Worm (Caenorhabditis elegans) whole organism, L4/young adult: ENCODE measurements around the gene sql-1.

ENCODE experiments used
- W03F9.2 ChIP-seq: fragments of 150-350 bp; optimal IDR thresholded peaks from 2 replicates; lab custom pipeline; 2014; ENCODE audit warnings: missing biosample characterization, missing genetic modification characterization
- dao-5 ChIP-seq: sonication (generic microtip); optimal IDR thresholded peaks from 2 replicates; lab custom pipeline; 2016; ENCODE audit warnings: missing genotype, missing genetic modification characterization, moderate library complexity, missing compliant biosample characterization
- him-1 ChIP-seq: sonication (generic microtip); optimal IDR thresholded peaks from 2 replicates; lab custom pipeline; 2016; ENCODE audit warnings: missing genotype, missing genetic modification reagents, missing genetic modification characterization, missing compliant biosample characterization

The sql-1 gene

DNA sequence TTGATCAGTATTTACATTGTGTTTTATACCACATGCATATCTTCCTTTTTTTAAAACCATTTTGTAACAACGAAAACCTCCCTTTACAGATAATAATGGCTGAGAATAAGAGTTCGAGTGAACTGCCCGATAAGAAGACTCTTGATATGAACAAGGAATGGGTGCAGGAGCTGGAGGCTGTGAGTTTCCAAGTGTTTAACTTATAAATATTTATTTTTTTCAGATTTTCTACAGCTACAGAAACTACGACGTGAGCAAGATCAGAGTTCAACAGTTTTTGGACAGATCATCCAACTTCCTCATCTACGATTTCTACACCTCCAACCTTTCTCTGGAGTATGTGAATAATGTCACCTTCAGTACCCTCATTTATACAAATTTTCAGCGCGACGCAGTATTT is 2.9 kb upstream of the sql-1 start, which contains the start of gene herd-1:
herd-1 (plus strand) TSS at position 90 of the 400 bp plus-strand sequence.
- TF ChIP-seq him-1 (no peak), dao-5 (tag; lab: Kevin White, UChicago) (no peak), W03F9.2 (tag; lab: Kevin White, UChicago) (no peak)

DNA sequence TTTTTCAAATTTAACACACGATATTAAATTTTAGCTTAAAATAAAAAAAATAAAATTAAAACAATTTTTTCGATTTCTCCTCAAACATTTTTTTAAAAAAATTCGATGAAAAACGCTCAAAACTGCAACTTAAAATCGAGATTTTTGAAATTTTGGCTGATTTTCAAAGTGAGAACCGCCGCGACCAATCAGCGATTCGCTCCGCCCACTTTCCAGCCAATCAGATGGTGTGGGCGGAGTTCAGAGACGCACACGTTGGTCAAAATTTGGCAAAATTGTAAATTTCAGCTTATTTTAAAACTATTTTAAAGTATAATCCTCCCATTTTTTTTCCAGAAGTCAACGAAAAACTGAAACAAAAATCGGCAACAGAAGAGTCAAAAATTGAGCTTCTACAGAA is 11.1 kb downstream of the sql-1 start:
- TF ChIP-seq W03F9.2 (tag; lab: Kevin White, UChicago) (no peak), him-1 (no peak), dao-5 (tag; lab: Kevin White, UChicago) (no peak)

DNA sequence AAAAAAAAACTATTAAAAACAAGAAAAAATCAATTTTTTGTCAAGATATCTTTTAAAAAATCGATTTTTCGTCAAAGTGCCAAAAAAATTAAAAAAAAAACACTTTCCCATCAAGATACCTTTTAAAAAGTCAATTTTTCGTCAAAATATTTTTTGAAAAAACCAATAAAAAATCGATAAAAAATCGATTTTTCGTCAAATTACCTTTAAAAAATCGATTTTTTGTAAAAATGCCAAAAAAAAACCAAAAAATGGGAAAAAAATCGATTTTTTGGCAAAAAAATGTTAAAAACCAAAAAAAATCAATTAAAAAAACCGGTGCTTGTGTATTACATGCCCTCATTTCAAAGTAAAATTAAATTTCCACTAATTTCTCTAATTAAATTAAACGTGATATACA is 18.3 kb downstream of the sql-1 start:
- no peak for TF ChIP-seq dao-5 (tag; lab: Kevin White, UChicago)

DNA sequence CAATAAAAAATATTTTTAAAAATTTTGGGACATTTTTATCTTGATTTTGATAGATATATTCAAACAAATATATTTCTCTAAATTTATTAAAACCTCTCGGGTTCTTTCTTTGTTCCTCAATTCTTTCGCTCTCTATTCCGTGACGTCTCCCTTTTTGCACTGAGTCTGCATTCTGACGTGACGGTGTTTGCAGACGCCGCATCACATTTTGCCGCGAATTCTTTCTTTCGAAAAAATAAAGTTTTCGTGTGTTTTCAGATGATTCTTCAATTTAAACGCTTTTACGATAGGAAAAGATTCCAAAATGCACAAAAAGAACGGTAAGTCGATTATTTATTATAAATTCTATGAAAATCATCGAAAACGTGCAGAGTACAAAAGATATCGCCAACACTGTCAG is 28.7 kb downstream of the sql-1 start:
- TF ChIP-seq him-1 (no peak), dao-5 (tag; lab: Kevin White, UChicago) (no peak), W03F9.2 (tag; lab: Kevin White, UChicago) (no peak)

DNA sequence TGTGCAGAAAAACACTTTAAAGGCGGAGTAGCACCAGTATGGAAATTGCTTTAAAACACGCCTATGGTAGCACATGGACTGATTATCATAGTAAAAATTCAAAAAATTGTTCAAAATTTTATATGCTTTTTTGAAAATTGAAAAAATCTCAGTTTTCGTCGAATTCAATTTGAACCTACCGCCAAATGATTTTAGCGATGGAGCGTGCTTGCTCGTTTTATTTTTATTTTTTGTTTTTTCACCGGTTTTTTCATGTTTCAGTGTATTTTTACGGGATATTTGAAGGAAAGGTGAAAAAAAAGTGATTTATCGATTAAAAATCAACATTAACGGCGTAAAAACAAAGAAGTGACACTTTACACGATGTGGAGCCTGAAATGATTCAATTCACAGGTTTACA is 34.5 kb downstream of the sql-1 start:
- no peak for TF ChIP-seq W03F9.2 (tag; lab: Kevin White, UChicago)
- no peak for TF ChIP-seq dao-5 (tag; lab: Kevin White, UChicago)

DNA sequence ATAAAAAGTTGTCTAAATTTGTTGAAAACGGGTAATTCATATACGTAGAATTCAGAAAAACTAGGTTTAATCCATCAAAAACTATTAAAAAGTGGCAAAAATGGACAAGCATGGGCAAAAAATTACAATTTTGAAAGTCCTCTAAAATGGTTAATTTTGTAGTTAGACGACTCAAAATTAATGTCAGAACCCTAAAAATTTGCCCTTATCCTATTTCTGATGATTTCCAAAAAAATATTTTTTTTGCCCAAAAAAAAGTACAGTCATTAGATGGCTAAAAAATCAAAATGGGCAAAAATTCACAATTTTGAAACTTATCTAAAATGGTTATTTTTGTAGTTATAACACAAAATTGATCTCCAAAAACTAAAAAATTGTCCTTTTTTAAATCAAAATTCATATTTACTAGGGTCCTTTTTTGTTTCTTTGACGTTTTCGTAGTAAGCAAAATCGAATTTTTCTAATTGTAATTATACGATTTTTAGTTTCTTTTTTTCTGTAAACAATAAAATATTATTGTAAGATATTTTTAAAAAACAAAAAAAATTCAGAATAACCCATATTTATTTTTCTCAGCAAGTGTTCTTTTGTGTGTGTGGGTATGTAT is 38.0 kb downstream of the sql-1 start:
- TF ChIP-seq dao-5 (tag; lab: Kevin White, UChicago) (no peak), W03F9.2 (tag; lab: Kevin White, UChicago) (no peak), him-1 (no peak)

DNA sequence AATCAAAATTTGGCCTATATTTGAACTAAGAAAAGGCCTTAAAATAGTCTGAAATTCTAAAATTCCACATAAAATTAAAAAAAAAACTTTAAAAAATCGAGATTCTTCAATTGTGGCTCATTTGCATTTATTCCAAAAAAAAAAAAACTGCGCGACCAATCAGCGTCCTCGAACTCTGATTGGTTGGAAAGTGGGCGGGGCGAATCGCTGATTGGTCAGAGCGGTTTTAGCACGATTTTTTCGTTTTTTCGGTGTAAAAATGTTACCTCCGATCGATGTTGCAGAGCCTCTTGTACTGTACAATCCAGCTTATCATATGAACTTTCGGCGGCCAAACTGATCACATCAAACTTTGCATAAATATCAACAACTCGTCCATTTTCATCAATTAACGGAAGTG is 41.1 kb downstream of the sql-1 start:
- TF ChIP-seq W03F9.2 (tag; lab: Kevin White, UChicago): no peak
- TF ChIP-seq him-1: no peak
- TF ChIP-seq dao-5 (tag; lab: Kevin White, UChicago): no peak

DNA sequence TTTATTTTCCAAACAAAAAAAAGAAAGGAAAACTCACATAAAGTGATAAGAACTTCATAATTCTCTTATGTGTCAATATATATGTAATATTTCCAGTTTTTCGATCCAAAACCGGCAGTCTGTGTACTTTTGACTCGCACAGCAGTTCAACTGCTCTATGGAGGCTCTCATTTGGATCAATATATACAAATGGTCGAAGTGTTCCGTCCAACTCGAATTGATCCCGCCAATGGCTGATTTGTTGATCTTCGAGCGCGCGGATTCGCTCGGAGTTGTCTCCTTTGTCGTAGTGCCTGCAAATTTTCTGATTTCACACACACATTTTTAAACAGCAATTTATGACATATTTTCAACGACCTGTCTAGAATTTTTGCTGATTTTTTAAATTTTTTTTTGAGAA is 43.3 kb downstream of the sql-1 start:
- TF ChIP-seq dao-5 (tag; lab: Kevin White, UChicago): no peak
- no peak for TF ChIP-seq him-1
- no peak for TF ChIP-seq W03F9.2 (tag; lab: Kevin White, UChicago)

DNA sequence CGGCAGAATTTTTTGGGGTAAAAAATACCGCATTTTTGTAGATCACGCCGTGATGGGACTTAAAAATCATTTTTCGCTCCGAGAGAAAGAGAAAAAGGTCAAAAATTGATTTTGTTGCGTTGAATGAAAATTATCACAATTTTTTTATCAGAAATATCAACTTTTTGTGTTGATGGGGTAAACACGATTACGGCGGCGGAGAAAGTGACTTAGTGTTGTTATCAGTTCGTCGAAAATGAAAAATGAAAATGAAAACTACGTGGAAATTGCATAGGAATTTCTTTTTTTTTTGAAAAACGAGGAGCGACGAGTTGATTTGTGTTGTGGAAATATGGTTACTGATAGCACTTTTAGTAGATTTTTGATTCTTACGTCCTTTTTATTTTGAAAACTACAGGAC is 49.1 kb downstream of the sql-1 start:
- TF ChIP-seq W03F9.2 (tag; lab: Kevin White, UChicago) (no peak), dao-5 (tag; lab: Kevin White, UChicago) (no peak), him-1 (no peak)

DNA sequence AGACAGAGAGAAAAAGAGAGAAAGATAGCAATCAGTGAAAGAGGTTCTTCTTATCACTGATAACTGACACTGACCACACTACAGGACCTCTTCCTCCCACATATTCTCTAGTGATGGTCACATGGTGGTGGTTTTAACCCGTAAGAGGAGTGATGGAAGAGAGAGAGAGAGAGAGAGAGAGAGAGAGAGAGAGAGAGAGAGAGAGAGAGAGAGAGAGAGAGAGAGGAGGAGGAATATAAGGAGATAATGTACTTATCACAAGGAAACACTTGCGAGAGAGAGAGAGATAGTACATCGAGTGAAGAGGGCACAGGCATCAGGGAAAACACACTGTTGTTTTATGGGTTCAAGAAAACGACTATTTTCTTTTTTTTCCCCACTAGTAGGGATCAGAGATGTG is 50.3 kb downstream of the sql-1 start:
- no peak for TF ChIP-seq dao-5 (tag; lab: Kevin White, UChicago)
- peak; percentile 13 for TF ChIP-seq W03F9.2 (tag; lab: Kevin White, UChicago)
- no peak for TF ChIP-seq him-1

DNA sequence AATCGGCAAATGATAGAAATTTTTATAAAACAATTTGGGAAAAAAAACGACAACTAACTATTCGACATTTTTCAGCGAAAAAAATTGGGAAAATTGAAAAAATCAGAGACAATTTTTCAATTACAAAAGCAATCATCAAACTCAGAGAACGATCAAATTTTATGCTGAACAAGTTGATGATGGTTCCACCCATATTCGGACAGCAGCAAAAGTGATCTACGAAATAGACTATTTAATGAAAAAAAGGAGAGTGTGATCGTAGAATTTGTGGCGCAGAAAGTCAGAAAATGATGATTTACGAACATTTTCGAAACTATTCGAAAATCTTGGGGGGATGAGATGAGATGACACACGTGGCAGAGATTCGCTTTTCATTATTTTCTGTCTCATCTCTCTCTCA is 51.9 kb downstream of the sql-1 start:
- TF ChIP-seq him-1: no peak
- TF ChIP-seq dao-5 (tag; lab: Kevin White, UChicago): no peak
- no peak for TF ChIP-seq W03F9.2 (tag; lab: Kevin White, UChicago)

DNA sequence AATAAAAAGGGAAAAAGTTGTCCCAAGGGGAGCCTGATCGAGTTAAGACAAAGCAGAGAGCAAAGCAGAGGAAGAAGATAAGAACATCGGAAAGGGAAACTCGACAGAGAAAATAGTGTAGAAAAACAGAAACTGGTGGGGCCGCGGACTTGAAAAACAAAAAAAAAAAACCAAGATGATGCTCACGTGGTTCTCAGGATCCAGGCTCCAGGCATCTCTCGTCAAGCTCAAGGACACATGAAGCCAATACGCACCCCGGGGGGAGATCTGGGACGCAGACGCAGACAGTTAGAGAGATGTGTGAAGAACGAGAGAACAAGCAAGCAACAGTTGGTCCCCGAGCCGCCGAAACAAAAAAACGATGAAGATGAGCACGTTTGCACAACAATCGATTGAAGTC is 56.7 kb downstream of the sql-1 start:
- TF ChIP-seq him-1: peak; percentile 18
- no peak for TF ChIP-seq W03F9.2 (tag; lab: Kevin White, UChicago)

DNA sequence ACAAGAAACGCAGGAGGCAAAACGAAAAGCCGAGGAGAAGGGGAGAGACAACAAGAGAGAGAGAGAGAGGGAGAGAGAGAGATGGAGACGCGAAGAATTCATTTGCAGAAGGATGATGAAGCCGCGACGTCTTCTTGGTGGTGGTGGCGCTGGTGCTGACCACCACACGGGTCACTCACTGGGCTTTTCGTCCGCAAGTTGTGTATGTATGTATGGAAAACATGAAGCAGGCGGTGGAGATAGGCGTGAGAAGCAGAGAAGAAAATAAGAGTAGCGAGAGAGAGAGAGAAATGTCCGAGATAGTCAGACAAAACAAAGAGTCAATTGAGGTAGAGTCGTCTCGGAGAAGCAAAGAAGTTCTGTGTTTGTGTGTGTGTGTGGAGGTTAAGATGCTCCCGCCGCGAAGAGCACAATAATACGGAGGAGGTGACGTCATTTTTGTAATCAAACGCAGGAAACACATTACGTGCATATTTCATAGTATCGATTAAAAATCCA is 58.8 kb downstream of the sql-1 start:
- TF ChIP-seq W03F9.2 (tag; lab: Kevin White, UChicago): peak; percentile 30
- TF ChIP-seq him-1: peak; percentile 46
- no peak for TF ChIP-seq dao-5 (tag; lab: Kevin White, UChicago)

DNA sequence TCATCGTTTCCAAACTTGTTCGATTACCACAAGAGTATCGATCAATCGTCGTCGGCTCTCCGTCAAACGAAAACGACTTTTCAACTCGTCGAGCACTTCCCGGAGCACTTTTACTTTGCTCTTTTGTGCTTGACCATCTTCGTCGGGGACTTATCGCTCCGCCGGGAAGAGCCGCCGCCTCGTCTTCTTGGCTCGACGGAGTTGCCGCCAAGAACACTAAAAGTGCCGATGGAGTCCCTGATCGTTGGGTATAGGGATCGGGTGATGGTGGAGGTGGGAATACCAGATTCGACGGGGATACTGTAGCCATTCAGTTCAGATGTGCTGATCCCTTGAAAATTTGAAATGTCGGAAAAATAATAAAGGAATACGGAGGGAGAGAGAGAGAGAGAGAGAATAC is 63.4 kb downstream of the sql-1 start:
- TF ChIP-seq dao-5 (tag; lab: Kevin White, UChicago): no peak
- TF ChIP-seq him-1: no peak
- no peak for TF ChIP-seq W03F9.2 (tag; lab: Kevin White, UChicago)

DNA sequence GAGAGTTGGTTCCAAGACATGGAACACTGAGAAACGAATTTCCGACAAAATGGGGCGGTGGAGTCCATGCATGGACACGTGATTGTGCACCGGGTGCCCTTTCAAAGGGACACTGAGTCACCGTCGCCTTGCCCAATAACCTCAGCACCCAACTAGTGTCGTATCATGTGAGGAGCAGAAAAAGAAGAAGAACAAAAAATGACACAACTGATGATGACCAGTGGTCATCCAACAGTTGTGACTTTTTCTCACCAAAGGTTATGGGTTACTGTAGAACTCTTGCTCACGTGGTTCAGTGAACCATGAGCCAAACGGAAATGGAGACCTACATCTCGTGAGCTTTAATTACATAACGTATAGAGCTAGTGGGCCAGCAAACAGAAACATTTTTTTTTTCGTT is 66.4 kb downstream of the sql-1 start:
- no peak for TF ChIP-seq dao-5 (tag; lab: Kevin White, UChicago)
- no peak for TF ChIP-seq him-1
- TF ChIP-seq W03F9.2 (tag; lab: Kevin White, UChicago): no peak
